Fruit fly (Drosophila melanogaster) whole organism, embryonic: ENCODE measurements around the gene bora.

Source experiments
- Abd-B ChIP-seq: fragments of 200-800 bp; sonication (Bioruptor generic); optimal IDR thresholded peaks from 2 replicates; lab custom pipeline; 2018; ENCODE audit warnings: missing biosample characterization, mild to moderate bottlenecking, missing genetic modification characterization, moderate library complexity
- Atf-2 ChIP-seq: fragments of 200-800 bp; sonication (Bioruptor generic); optimal IDR thresholded peaks from 2 replicates; lab custom pipeline; 2016; ENCODE audit warnings: missing biosample characterization, missing genetic modification characterization
- CG11504 ChIP-seq: fragments of 200-800 bp; sonication (Bioruptor generic); optimal IDR thresholded peaks from 3 replicates; lab custom pipeline; 2019; ENCODE audit warnings: missing biosample characterization, mild to moderate bottlenecking, missing genetic modification characterization, moderate library complexity
- CG13894 ChIP-seq: fragments of 200-800 bp; sonication (Bioruptor generic); optimal IDR thresholded peaks from 3 replicates; lab custom pipeline; 2018; ENCODE audit warnings: missing biosample characterization, mild to moderate bottlenecking, missing genetic modification characterization, moderate library complexity
- CG14441 ChIP-seq: fragments of 200-800 bp; sonication (Bioruptor generic); IDR thresholded peaks from 2 replicates; pipeline ENCODE4 v1.3.6; 2022; ENCODE audit warnings: missing biosample characterization, missing genetic modification characterization
- CG17385 ChIP-seq: fragments of 200-800 bp; sonication (Bioruptor generic); optimal IDR thresholded peaks from 3 replicates; lab custom pipeline; 2018; ENCODE audit warnings: missing biosample characterization, mild to moderate bottlenecking, missing genetic modification characterization
- CG18599 ChIP-seq: fragments of 200-800 bp; sonication (Bioruptor generic); optimal IDR thresholded peaks from 3 replicates; lab custom pipeline; 2017; ENCODE audit warnings: missing biosample characterization, missing genetic modification characterization, mild to moderate bottlenecking, moderate library complexity, missing genetic modification reagents
- CG2678 ChIP-seq: fragments of 200-800 bp; sonication (Bioruptor generic); optimal IDR thresholded peaks from 3 replicates; lab custom pipeline; 2019; ENCODE audit warnings: missing biosample characterization, mild to moderate bottlenecking, missing genetic modification characterization, moderate library complexity
- CG43689 ChIP-seq: fragments of 200-800 bp; sonication (Bioruptor generic); IDR thresholded peaks from 2 replicates; pipeline ENCODE4 v1.3.6; 2022; ENCODE audit warnings: missing biosample characterization, missing genetic modification characterization
- CG4617 ChIP-seq: fragments of 200-800 bp; sonication (Bioruptor generic); optimal IDR thresholded peaks from 3 replicates; lab custom pipeline; 2016; ENCODE audit warnings: missing biosample characterization, missing genetic modification characterization, borderline replicate concordance
- CG7839 ChIP-seq: fragments of 200-800 bp; sonication (Bioruptor generic); optimal IDR thresholded peaks from 3 replicates; lab custom pipeline; 2018; ENCODE audit warnings: missing biosample characterization, mild to moderate bottlenecking, missing genetic modification characterization, moderate library complexity
- D19A ChIP-seq: fragments of 200-800 bp; optimal IDR thresholded peaks from 3 replicates; lab custom pipeline; 2019; ENCODE audit warnings: missing biosample characterization, mild to moderate bottlenecking, missing genetic modification characterization, moderate library complexity
- D19B ChIP-seq: fragments of 200-800 bp; sonication (Bioruptor generic); optimal IDR thresholded peaks from 2 replicates; lab custom pipeline; 2017; ENCODE audit warnings: missing biosample characterization, mild to moderate bottlenecking, missing genetic modification characterization
- Eip74EF ChIP-seq, 2 experiments: fragments of 200-800 bp in 1 of 2; fragments of >200 bp in 1 of 2; sonication (Bioruptor generic) in 1 of 2; optimal IDR thresholded peaks; 2 replicates each; lab custom pipeline; 2017 to 2019; ENCODE audit warnings: missing biosample characterization in 2 of 2, missing genetic modification characterization in 2 of 2, mild to moderate bottlenecking in 1 of 2, moderate library complexity in 1 of 2
- Ets97D ChIP-seq: fragments of 200-800 bp; sonication (Bioruptor generic); optimal IDR thresholded peaks from 3 replicates; lab custom pipeline; 2016; ENCODE audit warnings: missing biosample characterization, missing genetic modification characterization
- Hr51 ChIP-seq, 2 experiments: fragments of 200-800 bp; sonication (Bioruptor generic); optimal IDR thresholded peaks; 2 replicates in 1 of 2; 3 replicates in 1 of 2; lab custom pipeline; 2016 to 2018; ENCODE audit warnings: missing biosample characterization in 2 of 2, missing genetic modification characterization in 2 of 2, mild to moderate bottlenecking in 1 of 2, moderate library complexity in 1 of 2
- Neu2 ChIP-seq: fragments of 200-800 bp; sonication (Bioruptor generic); optimal IDR thresholded peaks from 3 replicates; lab custom pipeline; 2016; ENCODE audit warnings: missing biosample characterization, missing genetic modification characterization, borderline replicate concordance
- PHDP ChIP-seq: fragments of 200-800 bp; sonication (Bioruptor generic); optimal IDR thresholded peaks from 3 replicates; lab custom pipeline; 2018; ENCODE audit warnings: missing biosample characterization, mild to moderate bottlenecking, missing genetic modification characterization, moderate library complexity
- Pdp1 ChIP-seq, 2 experiments: fragments of 200-800 bp; sonication (Bioruptor generic); optimal IDR thresholded peaks; 3 replicates each; lab custom pipeline; 2016; ENCODE audit warnings: missing biosample characterization in 2 of 2, missing genetic modification characterization in 2 of 2, mild to moderate bottlenecking in 1 of 2, moderate library complexity in 1 of 2
- Sox102F ChIP-seq: fragments of 200-800 bp; sonication (Bioruptor generic); optimal IDR thresholded peaks from 2 replicates; lab custom pipeline; 2018; ENCODE audit warnings: missing biosample characterization, mild to moderate bottlenecking, missing genetic modification characterization, moderate library complexity
- Vsx1 ChIP-seq: fragments of 200-800 bp; sonication (Bioruptor generic); optimal IDR thresholded peaks from 2 replicates; lab custom pipeline; 2017; ENCODE audit warnings: missing biosample characterization, mild to moderate bottlenecking, missing genetic modification characterization, missing genetic modification reagents
- Xbp1 ChIP-seq: fragments of 200-800 bp; sonication (Bioruptor generic); optimal IDR thresholded peaks from 3 replicates; lab custom pipeline; 2016; ENCODE audit warnings: missing biosample characterization, mild to moderate bottlenecking, missing genetic modification characterization
- ap ChIP-seq: fragments of 200-800 bp; sonication (Bioruptor generic); IDR thresholded peaks from 2 replicates; pipeline ENCODE4 v1.3.6; 2022; ENCODE audit warnings: missing biosample characterization, missing genetic modification characterization
- ase ChIP-seq: fragments of 200-800 bp; sonication (Bioruptor generic); IDR thresholded peaks from 3 replicates; pipeline ENCODE4 v1.3.6; 2022; ENCODE audit warnings: missing biosample characterization, missing genetic modification characterization
- cad ChIP-seq: fragments of >200 bp; optimal IDR thresholded peaks from 2 replicates; lab custom pipeline; 2017; ENCODE audit warnings: missing biosample characterization, missing genetic modification characterization
- chm ChIP-seq: fragments of 200-800 bp; sonication (Bioruptor generic); IDR thresholded peaks from 2 replicates; pipeline ENCODE4 v1.3.6; 2022; ENCODE audit warnings: missing biosample characterization, missing genetic modification characterization
- crol ChIP-seq: fragments of 200-800 bp; sonication (Bioruptor generic); IDR thresholded peaks from 2 replicates; pipeline ENCODE4 v1.3.6; 2022; ENCODE audit warnings: missing biosample characterization, missing genetic modification characterization
- exex ChIP-seq: fragments of 200-800 bp; sonication (Bioruptor generic); optimal IDR thresholded peaks from 4 replicates; lab custom pipeline; 2018; ENCODE audit warnings: missing biosample characterization, mild to moderate bottlenecking, missing genetic modification characterization, moderate library complexity
- gem ChIP-seq: fragments of 200-800 bp; sonication (Bioruptor generic); optimal IDR thresholded peaks from 2 replicates; lab custom pipeline; 2019; ENCODE audit warnings: missing biosample characterization, mild to moderate bottlenecking, missing genetic modification characterization, moderate library complexity
- grau ChIP-seq: fragments of 200-800 bp; optimal IDR thresholded peaks from 3 replicates; lab custom pipeline; 2019; ENCODE audit warnings: missing biosample characterization, mild to moderate bottlenecking, missing genetic modification characterization, moderate library complexity
- grn ChIP-seq: fragments of 200-800 bp; sonication (Bioruptor generic); optimal IDR thresholded peaks from 3 replicates; lab custom pipeline; 2017; ENCODE audit warnings: missing biosample characterization, missing genetic modification characterization
- jigr1 ChIP-seq: fragments of 200-800 bp; sonication (Bioruptor generic); IDR thresholded peaks from 3 replicates; pipeline ENCODE4 v1.3.6; 2022; ENCODE audit warnings: missing biosample characterization, missing genetic modification characterization
- lab ChIP-seq: fragments of 200-800 bp; sonication (Bioruptor generic); optimal IDR thresholded peaks from 3 replicates; lab custom pipeline; 2017; ENCODE audit warnings: missing biosample characterization, missing genetic modification characterization, mild to moderate bottlenecking, moderate library complexity, missing genetic modification reagents
- lilli ChIP-seq: fragments of 200-800 bp; sonication (Bioruptor generic); optimal IDR thresholded peaks from 3 replicates; lab custom pipeline; 2016; ENCODE audit warnings: missing biosample characterization, missing genetic modification characterization
- ro ChIP-seq: fragments of 200-800 bp; sonication (Bioruptor generic); IDR thresholded peaks from 2 replicates; pipeline ENCODE4 v1.3.6; 2022; ENCODE audit warnings: missing biosample characterization, missing genetic modification characterization
- row ChIP-seq: fragments of 200-800 bp; sonication (Bioruptor generic); IDR thresholded peaks from 3 replicates; pipeline ENCODE4 v1.3.6; 2022; ENCODE audit warnings: missing biosample characterization, missing genetic modification characterization
- scrt ChIP-seq: fragments of 200-800 bp; sonication (Bioruptor generic); optimal IDR thresholded peaks from 2 replicates; lab custom pipeline; 2018; ENCODE audit warnings: missing biosample characterization, mild to moderate bottlenecking, missing genetic modification characterization, moderate library complexity
- sd ChIP-seq: fragments of 200-800 bp; sonication (Bioruptor generic); optimal IDR thresholded peaks from 3 replicates; lab custom pipeline; 2018; ENCODE audit warnings: missing biosample characterization, mild to moderate bottlenecking, missing genetic modification characterization, moderate library complexity
- sens ChIP-seq: fragments of 200-800 bp; sonication (Bioruptor generic); peaks from one replicate; lab custom pipeline; 2016; ENCODE audit warnings: missing biosample characterization, missing genetic modification characterization
- sug ChIP-seq: fragments of 200-800 bp; optimal IDR thresholded peaks from 2 replicates; lab custom pipeline; 2019; ENCODE audit warnings: missing biosample characterization, mild to moderate bottlenecking, missing genetic modification characterization, moderate library complexity

Gene bora

dm6 chr3L:18634792-18635471 is 12.4 kb downstream of the bora start:
- 0 out of 2 replicates have a peak, but pooled peaks have one; percentile 13 for TF ChIP-seq CG14441
- TF ChIP-seq cad (GFP tag; lab: Kevin White, UChicago) = no peak
- TF ChIP-seq ap (GFP tag; lab: Robert Waterston, UW) = no peak
- TF ChIP-seq D19B (GFP tag; lab: Kevin White, UChicago) = peak; percentile 94
- TF ChIP-seq jigr1 (GFP tag; lab: Robert Waterston, UW) = no peak
- peak; percentile 32 for TF ChIP-seq grau (tag; lab: Kevin White, UChicago)
- TF ChIP-seq lab (GFP tag; lab: Kevin White, UChicago) = peak; percentile 8
- peak; percentile 16 for TF ChIP-seq Sox102F (GFP tag; lab: Kevin White, UChicago)
- TF ChIP-seq exex (tag; lab: Kevin White, UChicago) = peak; percentile 86
- peak; percentile 40 for TF ChIP-seq Neu2 (GFP tag; lab: Kevin White, UChicago)
- peak in 1 of 2 experiments; percentile 17 for TF ChIP-seq Hr51 (GFP tag; optimal IDR thresholded peaks at IDR 0.05; lab: Kevin White, UChicago)
- TF ChIP-seq Eip74EF (GFP tag; optimal IDR thresholded peaks at IDR 0.05; lab: Kevin White, UChicago) = peak in 1 of 2 experiments; percentile 10
- peak; percentile 35 for TF ChIP-seq CG2678 (tag; lab: Kevin White, UChicago)
- peak; percentile 30 for TF ChIP-seq gem (tag; lab: Kevin White, UChicago)
- peak; percentile 24 for TF ChIP-seq PHDP
- TF ChIP-seq CG11504 = peak; percentile 4
- TF ChIP-seq CG7839 = peak; percentile 3
- TF ChIP-seq D19A (tag; lab: Kevin White, UChicago) = peak; percentile 54
- no peak for TF ChIP-seq chm (GFP tag; lab: Robert Waterston, UW)
- TF ChIP-seq sug (tag; lab: Kevin White, UChicago) = peak; percentile 44
- peak; percentile 85 for TF ChIP-seq Vsx1 (GFP tag; lab: Kevin White, UChicago)
- TF ChIP-seq CG18599 (GFP tag; lab: Kevin White, UChicago) = peak; percentile 11
- peak; percentile 63 for TF ChIP-seq row (GFP tag; lab: Robert Waterston, UW)
- no peak for TF ChIP-seq ase (GFP tag; lab: Robert Waterston, UW)

dm6 chr3L:18636782-18637181 is 14.3 kb downstream of the bora start:
- TF ChIP-seq Abd-B (no peak), Xbp1 (GFP tag; lab: Kevin White, UChicago) (no peak), Atf-2 (GFP tag; lab: Kevin White, UChicago) (no peak), crol (GFP tag; lab: Robert Waterston, UW) (peak; percentile 91), ro (GFP tag; lab: Robert Waterston, UW) (no peak)

dm6 chr3L:18637348-18637747 is 14.9 kb downstream of the bora start:
- peak; percentile 53 for TF ChIP-seq CG13894 (tag; lab: Kevin White, UChicago)
- TF ChIP-seq scrt (GFP tag; lab: Kevin White, UChicago) = peak; percentile 56
- TF ChIP-seq CG11504 = peak; percentile 52
- no peak for TF ChIP-seq lilli (GFP tag; lab: Kevin White, UChicago)
- TF ChIP-seq CG43689 (GFP tag; lab: Robert Waterston, UW) = 0 out of 2 replicates have a peak, but pooled peaks have one; percentile 10

DNA sequence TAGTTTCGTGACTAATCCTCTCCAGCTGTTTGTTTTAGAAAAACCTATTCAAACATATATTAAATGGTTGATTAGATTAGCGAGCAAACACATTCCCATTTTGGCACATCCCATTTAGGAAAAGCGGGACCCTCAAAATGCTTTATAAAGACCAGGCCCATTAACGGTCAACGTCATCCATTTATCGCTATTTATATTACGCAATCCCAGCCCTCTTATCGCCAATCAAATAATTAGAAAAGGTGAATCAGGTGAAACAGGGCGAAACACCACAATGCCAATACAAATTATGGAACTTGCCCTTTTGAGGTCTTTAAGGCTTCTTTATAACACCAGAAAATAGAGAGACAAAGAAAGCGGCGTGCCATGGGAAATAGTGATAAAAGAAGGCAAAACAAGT is 15.6 kb downstream of the bora start:
- TF ChIP-seq grn (GFP tag; lab: Kevin White, UChicago) (peak; percentile 1), Ets97D (GFP tag; lab: Kevin White, UChicago) (no peak), CG17385 (GFP tag; lab: Kevin White, UChicago) (no peak), exex (tag; lab: Kevin White, UChicago) (peak; percentile 85), sd (peak; percentile 31), CG4617 (GFP tag; lab: Kevin White, UChicago) (no peak), sens (GFP tag; lab: Kevin White, UChicago) (peak; percentile 60), sug (tag; lab: Kevin White, UChicago) (peak; percentile 26), Pdp1 (GFP tag; optimal IDR thresholded peaks at IDR 0.05; lab: Kevin White, UChicago) (peak in 1 of 2 experiments; percentile 80)
